Fruit fly (Drosophila melanogaster) whole organism, embryonic: ENCODE measurements around the gene CG17778.

Experiments used
- ATbp ChIP-seq: fragments of 200-800 bp; sonication (Bioruptor generic); optimal IDR thresholded peaks from 2 replicates; lab custom pipeline; 2017; ENCODE audit warnings: missing biosample characterization, mild to moderate bottlenecking, missing genetic modification characterization, missing genetic modification reagents
- Atf6 ChIP-seq: fragments of 200-800 bp; sonication (Bioruptor generic); IDR thresholded peaks from 2 replicates; pipeline ENCODE4 v1.3.6; 2022; ENCODE audit warnings: missing biosample characterization, missing genetic modification characterization
- Awh ChIP-seq: fragments of 200-800 bp; sonication (Bioruptor generic); IDR thresholded peaks from 2 replicates; pipeline ENCODE4, ENCODE4 v1.3.6; 2022; ENCODE audit warnings: missing biosample characterization, missing genetic modification characterization
- CG11456 ChIP-seq: fragments of 200-800 bp; sonication (Bioruptor generic); IDR thresholded peaks from 3 replicates; pipeline ENCODE4 v1.3.6; 2022; ENCODE audit warnings: missing biosample characterization, missing genetic modification characterization
- CG11504 ChIP-seq: fragments of 200-800 bp; sonication (Bioruptor generic); optimal IDR thresholded peaks from 3 replicates; lab custom pipeline; 2019; ENCODE audit warnings: missing biosample characterization, mild to moderate bottlenecking, missing genetic modification characterization, moderate library complexity
- CG12299 ChIP-seq: fragments of 200-800 bp; sonication (Bioruptor generic); optimal IDR thresholded peaks from 2 replicates; lab custom pipeline; 2018; ENCODE audit warnings: missing biosample characterization, mild to moderate bottlenecking, missing genetic modification characterization
- CG14710 ChIP-seq: fragments of 200-800 bp; sonication (Bioruptor generic); optimal IDR thresholded peaks from 3 replicates; lab custom pipeline; 2019; ENCODE audit warnings: missing biosample characterization, mild to moderate bottlenecking, missing genetic modification characterization, moderate library complexity
- CG14860 ChIP-seq: fragments of 200-800 bp; sonication (Bioruptor generic); IDR thresholded peaks from 3 replicates; pipeline ENCODE4 v1.3.6; 2022; ENCODE audit warnings: missing biosample characterization, missing genetic modification characterization; ENCODE audit not compliant: partially characterized antibody
- CG15601 ChIP-seq: fragments of 200-800 bp; sonication (Bioruptor generic); optimal IDR thresholded peaks from 3 replicates; lab custom pipeline; 2019; ENCODE audit warnings: missing biosample characterization, mild to moderate bottlenecking, missing genetic modification characterization, moderate library complexity
- CG17186 ChIP-seq: fragments of 200-800 bp; sonication (Bioruptor generic); optimal IDR thresholded peaks from 3 replicates; lab custom pipeline; 2017; ENCODE audit warnings: missing biosample characterization, missing genetic modification reagents, missing genetic modification characterization
- CG17361 ChIP-seq: fragments of 200-800 bp; sonication (Bioruptor generic); IDR thresholded peaks from 3 replicates; pipeline ENCODE4 v1.3.6; 2022; ENCODE audit warnings: missing biosample characterization, missing genetic modification characterization
- CG18011 ChIP-seq: fragments of 200-800 bp; sonication (Bioruptor generic); optimal IDR thresholded peaks from 2 replicates; lab custom pipeline; 2017; ENCODE audit warnings: missing biosample characterization, missing genetic modification characterization, mild to moderate bottlenecking, moderate library complexity, missing genotype
- CG2199 ChIP-seq: fragments of 200-800 bp; sonication (Bioruptor generic); IDR thresholded peaks from 3 replicates; pipeline ENCODE4 v1.3.6; 2022; ENCODE audit warnings: missing biosample characterization, missing genetic modification characterization
- CG4707 ChIP-seq: fragments of 200-800 bp; sonication (Bioruptor generic); optimal IDR thresholded peaks from 2 replicates; lab custom pipeline; 2018; ENCODE audit warnings: missing biosample characterization, mild to moderate bottlenecking, missing genetic modification characterization, moderate library complexity
- CG5180 ChIP-seq: fragments of 200-800 bp; sonication (Bioruptor generic); optimal IDR thresholded peaks from 3 replicates; lab custom pipeline; 2017; ENCODE audit warnings: missing biosample characterization, missing genetic modification characterization, mild to moderate bottlenecking, moderate library complexity, missing genetic modification reagents
- CG5245 ChIP-seq: fragments of 200-800 bp; sonication (Bioruptor generic); optimal IDR thresholded peaks from 3 replicates; lab custom pipeline; 2016; ENCODE audit warnings: missing biosample characterization, missing genetic modification characterization
- CG7357 ChIP-seq: fragments of 200-800 bp; sonication (Bioruptor generic); IDR thresholded peaks from 3 replicates; pipeline ENCODE4 v1.3.6; 2022; ENCODE audit warnings: missing biosample characterization, missing genetic modification characterization
- CG7839 ChIP-seq: fragments of 200-800 bp; sonication (Bioruptor generic); optimal IDR thresholded peaks from 3 replicates; lab custom pipeline; 2018; ENCODE audit warnings: missing biosample characterization, mild to moderate bottlenecking, missing genetic modification characterization, moderate library complexity
- CG8924 ChIP-seq: fragments of 200-800 bp; optimal IDR thresholded peaks from 3 replicates; lab custom pipeline; 2019; ENCODE audit warnings: missing biosample characterization, mild to moderate bottlenecking, missing genetic modification characterization, moderate library complexity
- CG9817 ChIP-seq: fragments of 200-800 bp; sonication (Bioruptor generic); optimal IDR thresholded peaks from 2 replicates; lab custom pipeline; 2018; ENCODE audit warnings: missing biosample characterization, mild to moderate bottlenecking, missing genetic modification characterization, moderate library complexity
- CG9876 ChIP-seq: fragments of 200-800 bp; sonication (Bioruptor generic); optimal IDR thresholded peaks from 2 replicates; lab custom pipeline; 2016; ENCODE audit warnings: missing biosample characterization, missing genetic modification characterization
- Chrac-16 ChIP-seq: fragments of 200-800 bp; sonication (Bioruptor generic); optimal IDR thresholded peaks from 3 replicates; lab custom pipeline; 2016; ENCODE audit warnings: missing biosample characterization, missing genetic modification characterization
- Drgx ChIP-seq: fragments of 200-800 bp; sonication (Bioruptor generic); IDR thresholded peaks from 2 replicates; pipeline ENCODE4 v1.3.6; 2022; ENCODE audit warnings: missing biosample characterization, missing genetic modification characterization
- Eip74EF ChIP-seq, 2 experiments: fragments of 200-800 bp in 1 of 2; fragments of >200 bp in 1 of 2; sonication (Bioruptor generic) in 1 of 2; optimal IDR thresholded peaks; 2 replicates each; lab custom pipeline; 2017 to 2019; ENCODE audit warnings: missing biosample characterization in 2 of 2, missing genetic modification characterization in 2 of 2, mild to moderate bottlenecking in 1 of 2, moderate library complexity in 1 of 2
- Gug ChIP-seq: fragments of 200-800 bp; sonication (Bioruptor generic); IDR thresholded peaks from 4 replicates; pipeline ENCODE4 v1.3.6; 2022; ENCODE audit warnings: missing biosample characterization, missing genetic modification characterization
- H15 ChIP-seq: fragments of 200-800 bp; sonication (Bioruptor generic); IDR thresholded peaks from 3 replicates; pipeline ENCODE4 v1.3.6; 2022; ENCODE audit warnings: missing biosample characterization, missing genetic modification characterization
- HLH3B ChIP-seq: fragments of 200-800 bp; sonication (Bioruptor generic); IDR thresholded peaks from 2 replicates; pipeline ENCODE4 v1.3.6; 2022; ENCODE audit warnings: missing biosample characterization, missing genetic modification characterization
- NK7.1 ChIP-seq: fragments of 200-800 bp; sonication (Bioruptor generic); optimal IDR thresholded peaks from 3 replicates; lab custom pipeline; 2016; ENCODE audit warnings: missing biosample characterization, missing genetic modification characterization
- Nf-YC ChIP-seq: fragments of 200-800 bp; optimal IDR thresholded peaks from 3 replicates; lab custom pipeline; 2019; ENCODE audit warnings: missing biosample characterization, mild to moderate bottlenecking, missing genetic modification characterization, moderate library complexity
- Oli ChIP-seq: fragments of 200-800 bp; sonication (Bioruptor generic); optimal IDR thresholded peaks from 2 replicates; lab custom pipeline; 2018; ENCODE audit warnings: missing biosample characterization, mild to moderate bottlenecking, missing genetic modification characterization, moderate library complexity
- Six4 ChIP-seq: fragments of 200-800 bp; sonication (Bioruptor generic); optimal IDR thresholded peaks from 2 replicates; lab custom pipeline; 2016; ENCODE audit warnings: missing biosample characterization, missing genetic modification characterization
- Sox100B ChIP-seq: fragments of 200-800 bp; sonication (Bioruptor generic); optimal IDR thresholded peaks from 3 replicates; lab custom pipeline; 2018; ENCODE audit warnings: missing biosample characterization, mild to moderate bottlenecking, missing genetic modification characterization
- bsh ChIP-seq, 2 experiments: fragments of 200-800 bp; sonication (Bioruptor generic); optimal IDR thresholded peaks; 2 replicates each; lab custom pipeline; 2017 to 2018; ENCODE audit warnings: mild to moderate bottlenecking in 2 of 2, missing biosample characterization in 2 of 2, missing genetic modification characterization in 2 of 2, moderate library complexity in 1 of 2
- cg ChIP-seq: fragments of 200-800 bp; sonication (Bioruptor generic); optimal IDR thresholded peaks from 3 replicates; lab custom pipeline; 2019; ENCODE audit warnings: missing biosample characterization, mild to moderate bottlenecking, missing genetic modification characterization, moderate library complexity
- danr ChIP-seq: fragments of 200-800 bp; sonication (Bioruptor generic); IDR thresholded peaks from 2 replicates; pipeline ENCODE4 v1.3.6; 2022; ENCODE audit warnings: missing biosample characterization, missing genetic modification characterization
- dm ChIP-seq: fragments of 200-800 bp; sonication (Bioruptor generic); optimal IDR thresholded peaks from 3 replicates; lab custom pipeline; 2016; ENCODE audit warnings: missing biosample characterization, missing genetic modification characterization
- ewg ChIP-seq: fragments of 200-800 bp; sonication (Bioruptor generic); optimal IDR thresholded peaks from 3 replicates; lab custom pipeline; 2017; ENCODE audit warnings: mild to moderate bottlenecking, missing biosample characterization, missing genetic modification reagents, missing genetic modification characterization
- gcm ChIP-seq: fragments of 200-800 bp; sonication (Bioruptor generic); optimal IDR thresholded peaks from 2 replicates; lab custom pipeline; 2019; ENCODE audit warnings: missing biosample characterization, mild to moderate bottlenecking, missing genetic modification characterization, moderate library complexity
- kni ChIP-seq: fragments of 200-800 bp; sonication (Bioruptor generic); optimal IDR thresholded peaks from 3 replicates; lab custom pipeline; 2017; ENCODE audit warnings: mild to moderate bottlenecking, missing biosample characterization, missing genetic modification reagents, missing genetic modification characterization
- lov ChIP-seq, 2 experiments: fragments of 200-800 bp in 1 of 2; fragments of >200 bp in 1 of 2; sonication (Bioruptor generic) in 1 of 2; IDR thresholded peaks in 1 of 2; optimal IDR thresholded peaks in 1 of 2; 2 replicates in 1 of 2; 3 replicates in 1 of 2; pipeline versions ENCODE4 v1.3.6 to Lab custom; 2017 to 2022; ENCODE audit warnings: missing biosample characterization in 1 of 2, missing genetic modification characterization in 1 of 2
- mld ChIP-seq: fragments of 200-800 bp; sonication (Bioruptor generic); IDR thresholded peaks from 3 replicates; pipeline ENCODE4 v1.3.6; 2022; ENCODE audit warnings: missing biosample characterization, missing genetic modification characterization; ENCODE audit not compliant: partially characterized antibody
- nerfin-2 ChIP-seq: fragments of 200-800 bp; sonication (Bioruptor generic); IDR thresholded peaks from 2 replicates; pipeline ENCODE4 v1.3.6; 2022; ENCODE audit warnings: missing biosample characterization, missing genetic modification characterization; ENCODE audit not compliant: partially characterized antibody
- phol ChIP-seq: fragments of 200-800 bp; sonication (Bioruptor generic); optimal IDR thresholded peaks from 3 replicates; lab custom pipeline; 2018; ENCODE audit warnings: missing biosample characterization, mild to moderate bottlenecking, missing genetic modification characterization, moderate library complexity
- sens ChIP-seq: fragments of 200-800 bp; sonication (Bioruptor generic); peaks from one replicate; lab custom pipeline; 2016; ENCODE audit warnings: missing biosample characterization, missing genetic modification characterization
- shn ChIP-seq: fragments of 200-800 bp; sonication (Bioruptor generic); optimal IDR thresholded peaks from 3 replicates; lab custom pipeline; 2016; ENCODE audit warnings: missing biosample characterization, missing genetic modification characterization
- tgo ChIP-seq: fragments of 200-800 bp; sonication (Bioruptor generic); IDR thresholded peaks from 3 replicates; pipeline ENCODE4 v1.3.6; 2022; ENCODE audit warnings: missing biosample characterization, missing genetic modification characterization
- ttk ChIP-seq: fragments of 200-800 bp; sonication (Bioruptor generic); IDR thresholded peaks from 2 replicates; pipeline ENCODE4 v2.1.2; 2022; ENCODE audit warnings: missing biosample characterization, missing genetic modification characterization
- tx ChIP-seq: fragments of 200-800 bp; sonication (Bioruptor generic); optimal IDR thresholded peaks from 2 replicates; lab custom pipeline; 2016; ENCODE audit warnings: missing biosample characterization, missing genetic modification characterization
- vvl ChIP-seq: fragments of 200-800 bp; sonication (Bioruptor generic); IDR thresholded peaks from 2 replicates; pipeline ENCODE4 v1.3.6; 2022; ENCODE audit warnings: missing biosample characterization, missing genetic modification characterization

Gene CG17778

DNA sequence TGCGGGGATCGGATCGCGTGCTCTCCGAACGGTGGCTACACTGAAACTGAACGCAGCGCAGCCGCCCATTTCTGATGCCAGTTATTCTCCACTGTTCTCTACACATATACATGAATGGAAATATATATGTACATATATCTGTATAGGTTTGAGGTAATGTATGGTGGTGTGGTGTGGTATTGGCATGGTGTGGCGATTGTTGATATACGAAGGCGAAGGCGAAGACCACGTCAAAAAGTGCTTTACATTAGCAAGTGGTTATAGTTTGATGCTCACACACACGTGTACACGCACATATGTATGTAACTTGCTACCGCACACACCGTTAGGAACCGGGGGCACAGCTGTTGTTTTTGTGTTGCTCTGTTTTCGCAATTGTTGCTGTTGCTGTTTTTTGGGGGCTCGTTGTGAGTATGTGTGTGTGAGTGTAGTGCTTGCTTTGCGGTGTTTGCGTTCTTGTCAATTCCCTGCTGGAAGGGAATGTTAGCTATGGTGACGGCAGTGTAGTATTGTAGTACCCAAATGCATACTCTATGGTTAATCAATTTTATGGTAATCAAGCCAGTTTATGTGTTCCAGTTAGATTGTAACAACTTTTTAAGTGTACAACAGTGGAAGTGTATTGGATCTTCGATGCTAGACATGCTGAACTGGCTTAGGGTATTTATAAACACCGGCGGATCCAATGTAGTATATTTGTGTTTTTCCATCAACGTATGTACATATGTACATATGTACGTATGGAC is 796 bp upstream of the CG17778 start, which contains the start of gene CG17896 (continued):
- TF ChIP-seq CG9876 (GFP tag; lab: Kevin White, UChicago) (peak; percentile 98), sens (GFP tag; lab: Kevin White, UChicago) (peak; percentile 99), Oli (tag; lab: Kevin White, UChicago) (peak; percentile 97), Six4 (peak; percentile 97), NK7.1 (GFP tag; lab: Kevin White, UChicago) (peak; percentile 97), tx (peak; percentile 98), cg (GFP tag; lab: Kevin White, UChicago) (peak; percentile 96), danr (GFP tag; lab: Robert Waterston, UW) (peak; percentile 97), ATbp (GFP tag; lab: Kevin White, UChicago) (peak; percentile 95), tgo (GFP tag; lab: Robert Waterston, UW) (peak; percentile 98), Nf-YC (tag; lab: Kevin White, UChicago) (peak; percentile 76), Gug (GFP tag; lab: Robert Waterston, UW) (peak; percentile 99), CG7839 (tag; lab: Kevin White, UChicago) (peak; percentile 99), phol (peak; percentile 93), Atf6 (GFP tag; lab: Robert Waterston, UW) (peak; percentile 99), Chrac-16 (GFP tag; lab: Kevin White, UChicago) (peak; percentile 98), CG7357 (GFP tag; lab: Robert Waterston, UW) (peak; percentile 95), ewg (GFP tag; lab: Kevin White, UChicago) (peak; percentile 88), CG8924 (tag; lab: Kevin White, UChicago) (peak; percentile 98), mld (GFP tag; lab: Robert Waterston, UW) (no peak), HLH3B (peak; percentile 97), Eip74EF (GFP tag; optimal IDR thresholded peaks at IDR 0.05; lab: Kevin White, UChicago) (peak in 1 of 2 experiments; percentile 87), kni (GFP tag; lab: Kevin White, UChicago) (peak; percentile 55), CG14710 (peak; percentile 76), bsh (GFP tag; optimal IDR thresholded peaks at IDR 0.05; lab: Kevin White, UChicago) (peak; percentile 95), ttk (GFP tag; lab: Robert Waterston, UW) (peak; percentile 97), dm (GFP tag; lab: Kevin White, UChicago) (peak; percentile 96), shn (GFP tag; lab: Kevin White, UChicago) (peak; percentile 98)

DNA sequence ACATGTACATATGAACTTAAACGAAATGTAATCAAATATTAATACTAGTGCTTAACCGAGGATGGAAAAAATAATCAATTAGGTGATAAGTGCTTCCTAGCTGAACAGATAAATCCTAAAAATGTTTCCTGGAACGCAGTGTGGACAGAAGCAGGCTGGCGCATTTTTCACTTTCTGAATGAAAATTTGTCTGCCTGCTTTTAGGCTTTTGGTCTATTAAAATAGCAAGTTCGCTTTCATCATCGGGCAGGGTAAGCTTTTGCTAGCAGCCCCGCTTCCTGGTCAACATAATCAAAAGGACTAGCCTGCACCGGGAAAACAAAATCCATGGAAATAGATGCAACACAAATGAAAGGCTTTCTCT is 241 bp upstream of the CG17778 start:
- TF ChIP-seq CG9817 (no peak), CG4707 (GFP tag; lab: Kevin White, UChicago) (no peak), Sox100B (GFP tag; lab: Kevin White, UChicago) (no peak), CG15601 (peak; percentile 54), CG17361 (peak; percentile 45; the same call in 1 of the 3 replicates), lov (optimal IDR thresholded peaks at IDR 0.05; lab: Kevin White, UChicago) (no peak), lov (GFP tag; IDR thresholded peaks at IDR 0.05; lab: Robert Waterston, UW) (no peak), CG14860 (no peak), nerfin-2 (GFP tag; lab: Robert Waterston, UW) (no peak), CG5245 (GFP tag; lab: Kevin White, UChicago) (no peak), CG11504 (tag; lab: Kevin White, UChicago) (no peak), CG12299 (tag; lab: Kevin White, UChicago) (no peak), CG11456 (GFP tag; lab: Robert Waterston, UW) (no peak), CG17186 (GFP tag; lab: Kevin White, UChicago) (no peak), Drgx (GFP tag; lab: Robert Waterston, UW) (no peak), Awh (GFP tag; lab: Robert Waterston, UW) (no peak), CG18011 (GFP tag; lab: Kevin White, UChicago) (peak; percentile 95), CG5180 (GFP tag; lab: Kevin White, UChicago) (no peak), vvl (GFP tag; lab: Robert Waterston, UW) (no peak), gcm (GFP tag; lab: Kevin White, UChicago) (no peak), H15 (GFP tag; lab: Robert Waterston, UW) (no peak), CG2199 (no peak)
